Worm (Caenorhabditis elegans) whole organism, young adult: ENCODE measurements around the gene srw-79.
A peak's percentile ranks its signal among the peaks of the same experiment; 100 is the strongest.

Source experiments
- B0336.3 ChIP-seq: fragments of 200-800 bp; sonication (Bioruptor generic); IDR thresholded peaks from 2 replicates; pipeline ENCODE4 v1.3.6; 2022; ENCODE audit warnings: missing genetic modification characterization, missing compliant biosample characterization
- C17E4.6 ChIP-seq: fragments of 200-800 bp; sonication (Bioruptor generic); IDR thresholded peaks from 2 replicates; pipeline ENCODE4 v1.3.6; 2022; ENCODE audit warnings: missing genetic modification reagents, missing genetic modification characterization, missing compliant biosample characterization
- D2030.7 ChIP-seq: fragments of 200-800 bp; sonication (Bioruptor generic); IDR thresholded peaks from 2 replicates; pipeline ENCODE4 v1.3.6; 2022; ENCODE audit warnings: missing genetic modification reagents, missing genetic modification characterization, missing compliant biosample characterization
- F23B12.7 ChIP-seq: sonication (generic microtip); optimal IDR thresholded peaks from 2 replicates; lab custom pipeline; 2017; ENCODE audit warnings: missing genetic modification characterization, mild to moderate bottlenecking, missing compliant biosample characterization, antibody characterized with exemption, moderate library complexity; ENCODE audit not compliant: insufficient read depth
- F37B4.10 ChIP-seq: fragments of 200-800 bp; sonication (Bioruptor generic); IDR thresholded peaks from 2 replicates; pipeline ENCODE4 v1.3.6; 2022; ENCODE audit warnings: missing genetic modification characterization, missing compliant biosample characterization
- F39B2.1 ChIP-seq: fragments of 200-800 bp; sonication (Bioruptor generic); IDR thresholded peaks from 2 replicates; pipeline ENCODE4 v1.3.6; 2022; ENCODE audit warnings: missing genetic modification reagents, missing genetic modification characterization, missing compliant biosample characterization
- F55B11.4 ChIP-seq: sonication (generic microtip); optimal IDR thresholded peaks from 2 replicates; lab custom pipeline; 2016; ENCODE audit warnings: missing compliant biosample characterization, missing genetic modification characterization, borderline replicate concordance; ENCODE audit not compliant: insufficient read depth
- F57A8.1 ChIP-seq: fragments of 200-800 bp; sonication (Bioruptor generic); optimal IDR thresholded peaks from 2 replicates; lab custom pipeline; 2018; ENCODE audit warnings: mild to moderate bottlenecking, missing genetic modification characterization, moderate library complexity, missing compliant biosample characterization
- F57C9.4 ChIP-seq: sonication (generic microtip); optimal IDR thresholded peaks from 2 replicates; lab custom pipeline; 2017; ENCODE audit warnings: mild to moderate bottlenecking, missing genetic modification characterization, missing compliant biosample characterization
- Y53G8AR.9 ChIP-seq: fragments of 200-800 bp; sonication (Bioruptor generic); conservative IDR thresholded peaks from 2 replicates; pipeline ENCODE4 v1.3.6; 2022; ENCODE audit warnings: missing genetic modification reagents, missing genetic modification characterization, missing compliant biosample characterization
- Y79H2A.3 ChIP-seq: fragments of 200-800 bp; sonication (Bioruptor generic); conservative IDR thresholded peaks from 2 replicates; pipeline ENCODE4 v1.3.6; 2022; ENCODE audit warnings: missing genetic modification reagents, missing genetic modification characterization, missing compliant biosample characterization
- ZK185.1 ChIP-seq: sonication (generic microtip); optimal IDR thresholded peaks from 2 replicates; lab custom pipeline; 2016; ENCODE audit warnings: mild to moderate bottlenecking, missing genetic modification characterization, missing compliant biosample characterization; ENCODE audit not compliant: poor library complexity, severe bottlenecking
- athp-1 ChIP-seq: sonication (generic microtip); optimal IDR thresholded peaks from 2 replicates; lab custom pipeline; 2017; ENCODE audit warnings: mild to moderate bottlenecking, missing genetic modification characterization, missing compliant biosample characterization
- attf-3 ChIP-seq: fragments of 200-800 bp; sonication (Bioruptor generic); conservative IDR thresholded peaks from 2 replicates; pipeline ENCODE4 v1.3.6; 2022; ENCODE audit warnings: missing genetic modification reagents, missing genetic modification characterization, missing compliant biosample characterization
- cebp-1 ChIP-seq, 2 experiments: fragments of 200-800 bp in 1 of 2; sonication (Bioruptor generic) in 1 of 2; sonication (generic microtip) in 1 of 2; IDR thresholded peaks in 1 of 2; optimal IDR thresholded peaks in 1 of 2; 2 replicates each; pipeline versions ENCODE4 v1.3.6 to Lab custom; 2017 to 2022; ENCODE audit warnings: missing compliant biosample characterization in 2 of 2, missing genetic modification characterization in 2 of 2, mild to moderate bottlenecking in 1 of 2, missing genetic modification reagents in 1 of 2, moderate library complexity in 1 of 2
- cebp-2 ChIP-seq: fragments of 200-800 bp; sonication (Bioruptor generic); IDR thresholded peaks from 2 replicates; pipeline ENCODE4 v1.3.6; 2022; ENCODE audit warnings: missing genetic modification characterization, missing compliant biosample characterization
- ceh-58 ChIP-seq: fragments of 200-800 bp; sonication (Bioruptor generic); IDR thresholded peaks from 2 replicates; pipeline ENCODE4 v1.3.6; 2022; ENCODE audit warnings: missing genetic modification characterization, missing compliant biosample characterization
- chd-7 ChIP-seq: sonication (generic microtip); optimal IDR thresholded peaks from 2 replicates; lab custom pipeline; 2016; ENCODE audit warnings: mild to moderate bottlenecking, missing genetic modification characterization, moderate library complexity, missing compliant biosample characterization
- egl-18 ChIP-seq: fragments of 200-800 bp; sonication (Bioruptor generic); IDR thresholded peaks from 2 replicates; pipeline ENCODE4 v1.3.6; 2022; ENCODE audit warnings: missing genetic modification reagents, missing genetic modification characterization, missing compliant biosample characterization
- egl-44 ChIP-seq: fragments of 200-800 bp; sonication (Bioruptor generic); IDR thresholded peaks from 2 replicates; pipeline ENCODE4 v1.3.6; 2022; ENCODE audit warnings: missing genetic modification reagents, missing genetic modification characterization, missing compliant biosample characterization
- fkh-3 ChIP-seq: sonication (generic microtip); optimal IDR thresholded peaks from 2 replicates; lab custom pipeline; 2016; ENCODE audit warnings: mild to moderate bottlenecking, missing genetic modification characterization, missing compliant biosample characterization
- hlh-26 ChIP-seq: fragments of 200-800 bp; sonication (Bioruptor generic); conservative IDR thresholded peaks from 2 replicates; pipeline ENCODE4 v1.3.6; 2022; ENCODE audit warnings: missing genetic modification reagents, missing genetic modification characterization, missing compliant biosample characterization
- hrde-1 ChIP-seq: sonication (generic microtip); optimal IDR thresholded peaks from 2 replicates; lab custom pipeline; 2016; ENCODE audit warnings: missing genetic modification characterization, mild to moderate bottlenecking, missing compliant biosample characterization, moderate library complexity, missing genotype, missing genetic modification reagents, borderline replicate concordance
- hsf-1 ChIP-seq: fragments of 200-800 bp; sonication (Bioruptor generic); IDR thresholded peaks from 2 replicates; pipeline ENCODE4 v1.3.6; 2022; ENCODE audit warnings: missing genetic modification reagents, missing genetic modification characterization, missing compliant biosample characterization
- let-526 ChIP-seq: fragments of 200-800 bp; sonication (Bioruptor generic); IDR thresholded peaks from 2 replicates; pipeline ENCODE4 v1.3.6; 2022; ENCODE audit warnings: missing genetic modification reagents, missing genetic modification characterization, missing compliant biosample characterization
- lin-26 ChIP-seq: fragments of 200-800 bp; sonication (Bioruptor generic); IDR thresholded peaks from 2 replicates; pipeline ENCODE4 v1.3.6; 2022; ENCODE audit warnings: missing genetic modification reagents, missing genetic modification characterization, missing compliant biosample characterization
- lin-35 ChIP-seq, 3 experiments: fragments of 150-350 bp in 2 of 3; sonication (generic microtip) in 1 of 3; optimal IDR thresholded peaks; 2 replicates each; lab custom pipeline; 2014 to 2018; ENCODE audit warnings: missing biosample characterization in 3 of 3, missing genetic modification characterization in 3 of 3, missing genetic modification reagents in 3 of 3
- lin-54 ChIP-seq: fragments of 200-800 bp; sonication (Bioruptor generic); optimal IDR thresholded peaks from 2 replicates; lab custom pipeline; 2018; ENCODE audit warnings: mild to moderate bottlenecking, missing genetic modification characterization, missing compliant biosample characterization
- lir-1 ChIP-seq: fragments of 200-800 bp; sonication (Bioruptor generic); conservative IDR thresholded peaks from 2 replicates; pipeline ENCODE4 v1.3.6; 2022; ENCODE audit warnings: missing genetic modification reagents, missing genetic modification characterization, missing compliant biosample characterization
- lsl-1 ChIP-seq: fragments of 200-800 bp; sonication (Bioruptor generic); optimal IDR thresholded peaks from 2 replicates; lab custom pipeline; 2018; ENCODE audit warnings: mild to moderate bottlenecking, missing genetic modification characterization, moderate library complexity, missing compliant biosample characterization
- lsy-27 ChIP-seq: sonication (generic microtip); optimal IDR thresholded peaks from 2 replicates; lab custom pipeline; 2017; ENCODE audit warnings: missing genetic modification characterization, mild to moderate bottlenecking, missing compliant biosample characterization, antibody characterized with exemption, missing genotype, borderline replicate concordance; ENCODE audit not compliant: insufficient read depth
- madf-6 ChIP-seq: fragments of 200-800 bp; sonication (Bioruptor generic); IDR thresholded peaks from 2 replicates; pipeline ENCODE4 v1.3.6; 2022; ENCODE audit warnings: missing genetic modification reagents, missing genetic modification characterization, missing compliant biosample characterization
- nfyb-1 ChIP-seq: fragments of 200-800 bp; sonication (Bioruptor generic); IDR thresholded peaks from 2 replicates; pipeline ENCODE4 v1.3.6; 2022; ENCODE audit warnings: missing genetic modification reagents, missing genetic modification characterization, missing compliant biosample characterization
- nhr-179 ChIP-seq: sonication (generic microtip); optimal IDR thresholded peaks from 2 replicates; lab custom pipeline; 2016; ENCODE audit warnings: mild to moderate bottlenecking, missing genetic modification characterization, missing compliant biosample characterization
- pha-4 ChIP-seq: fragments of 150-350 bp; sonication (generic microtip); optimal IDR thresholded peaks from 2 replicates; lab custom pipeline; 2014; ENCODE audit warnings: missing biosample characterization, missing genetic modification reagents, missing genetic modification characterization
- rcor-1 ChIP-seq: fragments of 200-800 bp; sonication (Bioruptor generic); IDR thresholded peaks from 2 replicates; pipeline ENCODE4 v1.3.6; 2022; ENCODE audit warnings: missing genetic modification reagents, missing genetic modification characterization, missing compliant biosample characterization
- snpc-1.3 ChIP-seq: sonication (generic microtip); optimal IDR thresholded peaks from 2 replicates; lab custom pipeline; 2017; ENCODE audit warnings: missing genetic modification characterization, mild to moderate bottlenecking, missing compliant biosample characterization, antibody characterized with exemption, moderate library complexity, missing genotype, missing genetic modification reagents; ENCODE audit not compliant: insufficient read depth
- snpc-3.4 ChIP-seq: sonication (generic microtip); optimal IDR thresholded peaks from 2 replicates; lab custom pipeline; 2017; ENCODE audit warnings: missing genetic modification characterization, mild to moderate bottlenecking, missing compliant biosample characterization, antibody characterized with exemption, moderate library complexity, missing genotype, missing genetic modification reagents
- snpc-4 ChIP-seq, 5 experiments: fragments of 150-350 bp in 1 of 5; sonication (generic microtip) in 4 of 5; optimal IDR thresholded peaks; 2 replicates each; lab custom pipeline; 2014 to 2018; ENCODE audit warnings: missing genetic modification characterization in 5 of 5, missing biosample characterization in 3 of 5, antibody characterized with exemption in 2 of 5, mild to moderate bottlenecking in 2 of 5, missing compliant biosample characterization in 2 of 5, missing genotype in 2 of 5, moderate library complexity in 2 of 5, missing genetic modification reagents in 1 of 5
- somi-1 ChIP-seq: fragments of 200-800 bp; sonication (Bioruptor generic); optimal IDR thresholded peaks from 2 replicates; lab custom pipeline; 2018; ENCODE audit warnings: mild to moderate bottlenecking, missing genetic modification characterization, missing compliant biosample characterization
- tbx-9 ChIP-seq: sonication (generic microtip); optimal IDR thresholded peaks from 2 replicates; lab custom pipeline; 2016; ENCODE audit warnings: borderline replicate concordance, missing genetic modification characterization, inconsistent platforms, missing compliant biosample characterization
- unc-130 ChIP-seq: sonication (generic microtip); optimal IDR thresholded peaks from 2 replicates; lab custom pipeline; 2016; ENCODE audit warnings: missing genetic modification reagents, missing genetic modification characterization, missing compliant biosample characterization
- unc-62 ChIP-seq: fragments of 150-350 bp; optimal IDR thresholded peaks from 2 replicates; lab custom pipeline; 2014; ENCODE audit warnings: missing biosample characterization, missing genetic modification reagents, missing genetic modification characterization
- ztf-18 ChIP-seq: sonication (generic microtip); optimal IDR thresholded peaks from 2 replicates; lab custom pipeline; 2016; ENCODE audit warnings: missing genotype, mild to moderate bottlenecking, missing genetic modification characterization, missing compliant biosample characterization
- ztf-25 ChIP-seq: fragments of 200-800 bp; sonication (Bioruptor generic); IDR thresholded peaks from 2 replicates; pipeline ENCODE4 v1.3.6; 2022; ENCODE audit warnings: missing genetic modification reagents, missing genetic modification characterization, missing compliant biosample characterization
- ztf-26 ChIP-seq: sonication (generic microtip); optimal IDR thresholded peaks from 2 replicates; lab custom pipeline; 2017; ENCODE audit warnings: missing genetic modification characterization, missing compliant biosample characterization

srw-79 gene

ce11 chrII:2987122-2987556 lies 40.6 kb downstream of the srw-79 start (continued):
- TF ChIP-seq hlh-26 (GFP tag; lab: Robert Waterston, UW): no peak
- TF ChIP-seq chd-7 (tag; lab: Kevin White, UChicago): peak; percentile 59
- no peak for TF ChIP-seq lin-35 (GFP tag; optimal IDR thresholded peaks at IDR 0.05; lab: Kevin White, UChicago)
- no peak for TF ChIP-seq snpc-3.4 (tag; lab: Kevin White, UChicago)
- TF ChIP-seq unc-130 (GFP tag; lab: Kevin White, UChicago): no peak
- TF ChIP-seq ztf-18 (tag; lab: Kevin White, UChicago): no peak
- TF ChIP-seq B0336.3 (GFP tag; lab: Robert Waterston, UW): no peak; the same call in 1 of the 2 replicates
- no peak for TF ChIP-seq snpc-1.3
- no peak for TF ChIP-seq F57C9.4
- TF ChIP-seq ztf-25 (GFP tag; lab: Robert Waterston, UW): no peak
- TF ChIP-seq madf-6: no peak
- no peak for TF ChIP-seq C17E4.6 (GFP tag; lab: Robert Waterston, UW)
- no peak for TF ChIP-seq lsy-27 (tag; lab: Kevin White, UChicago)
- TF ChIP-seq fkh-3 (tag; lab: Kevin White, UChicago): no peak
- TF ChIP-seq lsl-1 (GFP tag; lab: Kevin White, UChicago): no peak
- no peak for TF ChIP-seq rcor-1 (GFP tag; lab: Robert Waterston, UW)
- TF ChIP-seq F39B2.1 (GFP tag; lab: Robert Waterston, UW): peak; percentile 37; the same call in 1 of the 2 replicates
- TF ChIP-seq lin-54 (GFP tag; lab: Kevin White, UChicago): peak; percentile 5
- no peak for TF ChIP-seq let-526 (GFP tag; lab: Robert Waterston, UW)
- TF ChIP-seq pha-4: no peak
- no peak for TF ChIP-seq ztf-26 (tag; lab: Kevin White, UChicago)
- TF ChIP-seq somi-1 (GFP tag; lab: Kevin White, UChicago): peak; percentile 33
- peak; percentile 37 for TF ChIP-seq F57A8.1 (GFP tag; lab: Kevin White, UChicago)
- TF ChIP-seq nfyb-1 (GFP tag; lab: Robert Waterston, UW): no peak
- no peak for TF ChIP-seq unc-62 (GFP tag; lab: Kevin White, UChicago)
- TF ChIP-seq F23B12.7 (tag; lab: Kevin White, UChicago): no peak
- no peak for TF ChIP-seq Y79H2A.3
- no peak for TF ChIP-seq ZK185.1
- no peak for TF ChIP-seq hsf-1 (GFP tag; lab: Robert Waterston, UW)
- TF ChIP-seq athp-1 (tag; lab: Kevin White, UChicago): no peak
- TF ChIP-seq nhr-179 (tag; lab: Kevin White, UChicago): no peak
- no peak for TF ChIP-seq attf-3 (GFP tag; lab: Robert Waterston, UW)
- 0 out of 2 replicates have a peak, but pooled peaks have one; percentile 40 for TF ChIP-seq cebp-2
- TF ChIP-seq hrde-1: no peak
- no peak for TF ChIP-seq ceh-58 (GFP tag; lab: Robert Waterston, UW)
- TF ChIP-seq Y53G8AR.9 (GFP tag; lab: Robert Waterston, UW): no peak
- peak; percentile 52; the same call in 1 of the 2 replicates for TF ChIP-seq lin-26
- no peak for TF ChIP-seq snpc-4 (GFP tag; optimal IDR thresholded peaks at IDR 0.05; lab: Kevin White, UChicago)
- TF ChIP-seq snpc-4 (tag; optimal IDR thresholded peaks at IDR 0.05; lab: Kevin White, UChicago): peak; percentile 7 to 82 (median 44)
- TF ChIP-seq F37B4.10 (GFP tag; lab: Robert Waterston, UW): no peak
- TF ChIP-seq tbx-9 (tag; lab: Kevin White, UChicago): no peak
- TF ChIP-seq lir-1 (GFP tag; lab: Robert Waterston, UW): no peak
- TF ChIP-seq D2030.7 (GFP tag; lab: Robert Waterston, UW): no peak
- TF ChIP-seq egl-18: no peak
- no peak for TF ChIP-seq cebp-1 (GFP tag; IDR thresholded peaks at IDR 0.05; lab: Robert Waterston, UW)
- TF ChIP-seq cebp-1 (tag; optimal IDR thresholded peaks at IDR 0.05; lab: Kevin White, UChicago): peak; percentile 50
- no peak for TF ChIP-seq F55B11.4
- TF ChIP-seq egl-44 (GFP tag; lab: Robert Waterston, UW): no peak
